Worm (Caenorhabditis elegans) whole organism, L2 larva: ENCODE data around the gene grl-10.
A peak's percentile ranks its signal among the peaks of the same experiment; 100 is the strongest.

Experiments used
- C34F6.9 ChIP-seq: fragments of 150-350 bp; optimal IDR thresholded peaks from 2 replicates; lab custom pipeline; 2014; ENCODE audit warnings: missing biosample characterization, missing genetic modification characterization
- F13H6.1 ChIP-seq: sonication (generic microtip); optimal IDR thresholded peaks from 2 replicates; lab custom pipeline; 2016; ENCODE audit warnings: missing genetic modification characterization, missing compliant biosample characterization
- R02D3.7 ChIP-seq: fragments of 150-350 bp; optimal IDR thresholded peaks from 2 replicates; lab custom pipeline; 2014; ENCODE audit warnings: missing biosample characterization, missing genetic modification characterization
- Y55F3AM.14 ChIP-seq: fragments of 200-800 bp; sonication (Bioruptor generic); optimal IDR thresholded peaks from 2 replicates; lab custom pipeline; 2018; ENCODE audit warnings: mild to moderate bottlenecking, missing genetic modification characterization, missing compliant biosample characterization
- ZK546.5 ChIP-seq: sonication (generic microtip); optimal IDR thresholded peaks from 2 replicates; lab custom pipeline; 2017; ENCODE audit warnings: missing biosample characterization, missing genetic modification characterization
- alr-1 ChIP-seq: fragments of 150-350 bp; optimal IDR thresholded peaks from 2 replicates; lab custom pipeline; 2014; ENCODE audit warnings: missing biosample characterization, missing genetic modification characterization
- aly-2 ChIP-seq: fragments of 150-350 bp; optimal IDR thresholded peaks from 2 replicates; lab custom pipeline; 2014; ENCODE audit warnings: missing biosample characterization, missing genetic modification characterization
- ama-1 ChIP-seq: fragments of 150-350 bp; optimal IDR thresholded peaks from 2 replicates; lab custom pipeline; 2018; ENCODE audit warnings: inconsistent platforms
- blmp-1 ChIP-seq: sonication (generic microtip); optimal IDR thresholded peaks from 2 replicates; lab custom pipeline; 2017; ENCODE audit warnings: missing genetic modification characterization, mild to moderate bottlenecking, missing compliant biosample characterization, antibody characterized with exemption, moderate library complexity; ENCODE audit not compliant: insufficient read depth
- ceh-16 ChIP-seq: fragments of 150-350 bp; optimal IDR thresholded peaks from 2 replicates; lab custom pipeline; 2014; ENCODE audit warnings: missing biosample characterization, missing genetic modification characterization
- ceh-82 ChIP-seq: fragments of 150-350 bp; optimal IDR thresholded peaks from 2 replicates; lab custom pipeline; 2014; ENCODE audit warnings: missing biosample characterization, missing genetic modification characterization
- crh-2 ChIP-seq: sonication (generic microtip); optimal IDR thresholded peaks from 2 replicates; lab custom pipeline; 2017; ENCODE audit warnings: missing biosample characterization, missing genetic modification characterization
- dmd-4 ChIP-seq: sonication (generic microtip); optimal IDR thresholded peaks from 2 replicates; lab custom pipeline; 2017; ENCODE audit warnings: missing biosample characterization, missing genetic modification characterization
- egl-27 ChIP-seq: sonication (generic microtip); optimal IDR thresholded peaks from 3 replicates; lab custom pipeline; 2017; ENCODE audit warnings: missing biosample characterization, missing genetic modification reagents, missing genetic modification characterization
- elt-1 ChIP-seq: fragments of 150-350 bp; optimal IDR thresholded peaks from 2 replicates; lab custom pipeline; 2014; ENCODE audit warnings: missing biosample characterization, missing genetic modification characterization
- elt-3 ChIP-seq: sonication (generic microtip); optimal IDR thresholded peaks from 2 replicates; lab custom pipeline; 2017; ENCODE audit warnings: missing biosample characterization, missing genetic modification characterization
- fos-1 ChIP-seq: fragments of 150-350 bp; optimal IDR thresholded peaks from 2 replicates; lab custom pipeline; 2014; ENCODE audit warnings: missing biosample characterization, missing genetic modification characterization
- gmeb-1 ChIP-seq: fragments of 150-350 bp; optimal IDR thresholded peaks from 2 replicates; lab custom pipeline; 2014; ENCODE audit warnings: missing biosample characterization, missing genetic modification characterization
- lin-11 ChIP-seq: fragments of 150-350 bp; sonication (generic microtip); optimal IDR thresholded peaks from 2 replicates; lab custom pipeline; 2014; ENCODE audit warnings: missing biosample characterization, missing genetic modification characterization, inconsistent platforms, mixed read lengths
- lin-13 ChIP-seq: fragments of 150-350 bp; optimal IDR thresholded peaks from 2 replicates; lab custom pipeline; 2014; ENCODE audit warnings: missing biosample characterization, missing genetic modification reagents, missing genetic modification characterization
- lin-39 ChIP-seq: fragments of 150-350 bp; optimal IDR thresholded peaks from 2 replicates; lab custom pipeline; 2014; ENCODE audit warnings: missing biosample characterization, missing genetic modification reagents, missing genetic modification characterization
- lsy-2 ChIP-seq, 2 experiments: fragments of 150-350 bp in 1 of 2; sonication (generic microtip) in 1 of 2; optimal IDR thresholded peaks; 2 replicates each; lab custom pipeline; 2014 to 2017; ENCODE audit warnings: missing biosample characterization in 2 of 2, missing genetic modification characterization in 2 of 2
- mab-5 ChIP-seq: fragments of 150-350 bp; optimal IDR thresholded peaks from 2 replicates; lab custom pipeline; 2014; ENCODE audit warnings: missing biosample characterization, missing genetic modification characterization
- mbf-1 ChIP-seq: sonication (generic microtip); optimal IDR thresholded peaks from 2 replicates; lab custom pipeline; 2017; ENCODE audit warnings: missing biosample characterization, missing genetic modification characterization
- mdl-1 ChIP-seq, 2 experiments: fragments of 150-350 bp in 1 of 2; sonication (generic microtip) in 1 of 2; optimal IDR thresholded peaks; 2 replicates each; lab custom pipeline; 2017; ENCODE audit warnings: missing biosample characterization in 2 of 2, missing genetic modification characterization in 2 of 2
- nhr-10 ChIP-seq: sonication (generic microtip); optimal IDR thresholded peaks from 2 replicates; lab custom pipeline; 2017; ENCODE audit warnings: missing biosample characterization, missing genetic modification characterization
- nhr-11 ChIP-seq: fragments of 150-350 bp; optimal IDR thresholded peaks from 2 replicates; lab custom pipeline; 2014; ENCODE audit warnings: missing biosample characterization, missing genetic modification characterization
- nhr-12 ChIP-seq: fragments of 150-350 bp; optimal IDR thresholded peaks from 2 replicates; lab custom pipeline; 2014; ENCODE audit warnings: missing biosample characterization, missing genetic modification characterization
- nhr-129 ChIP-seq: fragments of 150-350 bp; optimal IDR thresholded peaks from 2 replicates; lab custom pipeline; 2014; ENCODE audit warnings: missing biosample characterization, missing genetic modification characterization
- nhr-21 ChIP-seq: fragments of 150-350 bp; optimal IDR thresholded peaks from 2 replicates; lab custom pipeline; 2014; ENCODE audit warnings: missing biosample characterization, missing genetic modification characterization
- nhr-23 ChIP-seq: fragments of 150-350 bp; optimal IDR thresholded peaks from 2 replicates; lab custom pipeline; 2014; ENCODE audit warnings: missing biosample characterization, missing genetic modification reagents, missing genetic modification characterization
- nhr-237 ChIP-seq: fragments of 150-350 bp; optimal IDR thresholded peaks from 2 replicates; lab custom pipeline; 2014; ENCODE audit warnings: missing biosample characterization, missing genetic modification characterization
- nhr-25 ChIP-seq: fragments of 150-350 bp; sonication (generic microtip); optimal IDR thresholded peaks from 3 replicates; lab custom pipeline; 2014; ENCODE audit warnings: missing biosample characterization, missing genetic modification characterization
- nhr-6 ChIP-seq: fragments of 150-350 bp; optimal IDR thresholded peaks from 2 replicates; lab custom pipeline; 2014; ENCODE audit warnings: missing biosample characterization, missing genetic modification characterization
- nhr-77 ChIP-seq: fragments of 150-350 bp; optimal IDR thresholded peaks from 2 replicates; lab custom pipeline; 2014; ENCODE audit warnings: missing biosample characterization, missing genetic modification characterization
- peb-1 ChIP-seq: fragments of 150-350 bp; optimal IDR thresholded peaks from 2 replicates; lab custom pipeline; 2014; ENCODE audit warnings: missing biosample characterization, missing genetic modification characterization
- sem-4 ChIP-seq: fragments of 150-350 bp; optimal IDR thresholded peaks from 2 replicates; lab custom pipeline; 2014; ENCODE audit warnings: missing biosample characterization, missing genetic modification reagents, missing genetic modification characterization
- skn-1 ChIP-seq: sonication (generic microtip); optimal IDR thresholded peaks from 2 replicates; lab custom pipeline; 2017; ENCODE audit warnings: missing biosample characterization, missing genetic modification characterization
- sma-3 ChIP-seq: sonication (generic microtip); optimal IDR thresholded peaks from 2 replicates; lab custom pipeline; 2016; ENCODE audit warnings: missing genetic modification reagents, missing genetic modification characterization, missing compliant biosample characterization
- sma-9 ChIP-seq, 2 experiments: fragments of 150-350 bp in 1 of 2; sonication (generic microtip) in 1 of 2; optimal IDR thresholded peaks; 2 replicates each; lab custom pipeline; 2014 to 2016; ENCODE audit warnings: missing genetic modification characterization in 2 of 2, mild to moderate bottlenecking in 1 of 2, missing biosample characterization in 1 of 2, missing compliant biosample characterization in 1 of 2, missing genetic modification reagents in 1 of 2, moderate library complexity in 1 of 2
- snpc-4 ChIP-seq: fragments of 150-350 bp; optimal IDR thresholded peaks from 2 replicates; lab custom pipeline; 2014; ENCODE audit warnings: missing biosample characterization, missing genetic modification characterization
- unc-39 ChIP-seq: fragments of 150-350 bp; optimal IDR thresholded peaks from 2 replicates; lab custom pipeline; 2014; ENCODE audit warnings: missing biosample characterization, missing genetic modification characterization
- unc-55 ChIP-seq: fragments of 150-350 bp; sonication (generic microtip); optimal IDR thresholded peaks from 3 replicates; lab custom pipeline; 2014; ENCODE audit warnings: missing biosample characterization, missing genetic modification reagents, missing genetic modification characterization
- unc-62 ChIP-seq: fragments of 150-350 bp; optimal IDR thresholded peaks from 2 replicates; lab custom pipeline; 2014; ENCODE audit warnings: missing biosample characterization, missing genetic modification reagents, missing genetic modification characterization
- zag-1 ChIP-seq: fragments of 150-350 bp; optimal IDR thresholded peaks from 2 replicates; lab custom pipeline; 2014; ENCODE audit warnings: missing biosample characterization, missing genetic modification characterization
- ztf-1 ChIP-seq: fragments of 200-800 bp; sonication (Bioruptor generic); conservative IDR thresholded peaks from 2 replicates; pipeline ENCODE4 v1.3.6; 2022; ENCODE audit warnings: missing genetic modification characterization, missing compliant biosample characterization
- ztf-11 ChIP-seq: sonication (generic microtip); optimal IDR thresholded peaks from 2 replicates; lab custom pipeline; 2017; ENCODE audit warnings: missing biosample characterization, missing genetic modification characterization
- ztf-4 ChIP-seq: fragments of 150-350 bp; optimal IDR thresholded peaks from 2 replicates; lab custom pipeline; 2014; ENCODE audit warnings: missing biosample characterization, missing genetic modification characterization

Gene grl-10

ce11 chrV:7755991-7756390 is 18.4 kb upstream of the grl-10 start:
- no peak for TF ChIP-seq mbf-1
- TF ChIP-seq Y55F3AM.14 (GFP tag; lab: Kevin White, UChicago), result no peak
- no peak for TF ChIP-seq peb-1 (tag; lab: Kevin White, UChicago)
- peak; percentile 14 for TF ChIP-seq sma-9 (GFP tag; optimal IDR thresholded peaks at IDR 0.05; lab: Kevin White, UChicago)
- TF ChIP-seq sma-9 (tag; optimal IDR thresholded peaks at IDR 0.05; lab: Kevin White, UChicago), result no peak
- no peak for TF ChIP-seq nhr-23 (tag; lab: Kevin White, UChicago)
- no peak for TF ChIP-seq snpc-4 (tag; lab: Kevin White, UChicago)
- no peak for TF ChIP-seq F13H6.1 (tag; lab: Kevin White, UChicago)
- no peak for TF ChIP-seq alr-1 (tag; lab: Kevin White, UChicago)
- TF ChIP-seq fos-1 (tag; lab: Kevin White, UChicago), result peak; percentile 5
- no peak for TF ChIP-seq crh-2 (tag; lab: Kevin White, UChicago)

ce11 chrV:7759270-7759669 is 15.1 kb upstream of the grl-10 start:
- TF ChIP-seq lin-13 (GFP tag; lab: Kevin White, UChicago) (peak; percentile 26), sma-9 (GFP tag; optimal IDR thresholded peaks at IDR 0.05; lab: Kevin White, UChicago) (peak; percentile 69), sma-9 (tag; optimal IDR thresholded peaks at IDR 0.05; lab: Kevin White, UChicago) (no peak), ztf-1 (GFP tag; lab: Robert Waterston, UW) (no peak), nhr-129 (tag; lab: Kevin White, UChicago) (peak; percentile 87), fos-1 (tag; lab: Kevin White, UChicago) (peak; percentile 23), mab-5 (tag; lab: Kevin White, UChicago) (peak; percentile 81), elt-3 (tag; lab: Kevin White, UChicago) (no peak), ceh-82 (tag; lab: Kevin White, UChicago) (no peak), sem-4 (tag; lab: Kevin White, UChicago) (no peak), R02D3.7 (no peak), lsy-2 (tag; optimal IDR thresholded peaks at IDR 0.05; lab: Kevin White, UChicago) (peak in 1 of 2 experiments; percentile 70), unc-55 (GFP tag; lab: Kevin White, UChicago) (peak; percentile 80), lin-39 (tag; lab: Kevin White, UChicago) (no peak), mdl-1 (tag; optimal IDR thresholded peaks at IDR 0.05; lab: Kevin White, UChicago) (peak in 1 of 2 experiments; percentile 73), nhr-12 (tag; lab: Kevin White, UChicago) (no peak), nhr-25 (tag; lab: Kevin White, UChicago) (peak; percentile 24), skn-1 (tag; lab: Kevin White, UChicago) (no peak), blmp-1 (tag; lab: Kevin White, UChicago) (no peak), gmeb-1 (peak; percentile 40), ceh-16 (tag; lab: Kevin White, UChicago) (no peak), ama-1 (lab: Kevin White, UChicago) (no peak), ztf-4 (tag; lab: Kevin White, UChicago) (no peak), ztf-11 (no peak), Y55F3AM.14 (GFP tag; lab: Kevin White, UChicago) (no peak), nhr-237 (tag; lab: Kevin White, UChicago) (no peak), F13H6.1 (tag; lab: Kevin White, UChicago) (peak; percentile 36), aly-2 (tag; lab: Kevin White, UChicago) (no peak), nhr-10 (tag; lab: Kevin White, UChicago) (no peak), nhr-11 (tag; lab: Kevin White, UChicago) (no peak), crh-2 (tag; lab: Kevin White, UChicago) (peak; percentile 75), nhr-21 (tag; lab: Kevin White, UChicago) (peak; percentile 12), nhr-23 (tag; lab: Kevin White, UChicago) (no peak), elt-1 (tag; lab: Kevin White, UChicago) (no peak), unc-62 (GFP tag; lab: Kevin White, UChicago) (peak; percentile 24), nhr-6 (tag; lab: Kevin White, UChicago) (no peak), alr-1 (tag; lab: Kevin White, UChicago) (no peak), nhr-77 (tag; lab: Kevin White, UChicago) (no peak), ZK546.5 (tag; lab: Kevin White, UChicago) (no peak), egl-27 (peak; percentile 60), unc-39 (tag; lab: Kevin White, UChicago) (no peak), snpc-4 (tag; lab: Kevin White, UChicago) (no peak), mbf-1 (no peak), lin-11 (no peak), peb-1 (tag; lab: Kevin White, UChicago) (no peak), dmd-4 (tag; lab: Kevin White, UChicago) (no peak), sma-3 (GFP tag; lab: Kevin White, UChicago) (peak; percentile 21), zag-1 (peak; percentile 12), C34F6.9 (tag; lab: Kevin White, UChicago) (peak; percentile 82)
